Worm (Caenorhabditis elegans): ENCODE results near the gene ZC190.4.

Gene ZC190.4

ce11 chrV:8671568-8672123 lies 5.8 kb downstream of the ZC190.4 start:
- no peak for TF ChIP-seq Y53F4B.3 (GFP tag; IDR thresholded peaks at IDR 0.05)
- TF ChIP-seq nfyb-1 (GFP tag; IDR thresholded peaks at IDR 0.05): no peak
- no peak for TF ChIP-seq F39B2.1 (GFP tag; IDR thresholded peaks at IDR 0.05)
- TF ChIP-seq ccch-3 (GFP tag; optimal IDR thresholded peaks at IDR 0.05): no peak
- TF ChIP-seq madf-3 (GFP tag; IDR thresholded peaks at IDR 0.05): no peak
- TF ChIP-seq snpc-1.3 (tag; optimal IDR thresholded peaks at IDR 0.05; ENCODE audit: insufficient read depth): no peak
- TF ChIP-seq pbrm-1 (GFP tag; IDR thresholded peaks at IDR 0.05): no peak
- TF ChIP-seq K11D2.4 (GFP tag; IDR thresholded peaks at IDR 0.05): no peak

ce11 chrV:8673498-8673897 lies 7.6 kb downstream of the ZC190.4 start, which contains the start of gene ZC190.5:
Gene ZC190.5 (minus strand): TSS chrV:8673598.
- TF ChIP-seq snpc-1.3 (tag; optimal IDR thresholded peaks at IDR 0.05; ENCODE audit: insufficient read depth) (no peak), K12H6.12 (tag; optimal IDR thresholded peaks at IDR 0.05) (no peak), fkh-3 (tag; optimal IDR thresholded peaks at IDR 0.05) (no peak)

- TF ChIP-seq atf-7 (tag; optimal IDR thresholded peaks at IDR 0.05) (no peak), ztf-6 (GFP tag; IDR thresholded peaks at IDR 0.05) (no peak), hlh-12 (tag; optimal IDR thresholded peaks at IDR 0.05) (no peak), mel-28 (tag; optimal IDR thresholded peaks at IDR 0.05; ENCODE audit: borderline replicate concordance) (no peak), Y53G8AR.9 (GFP tag; conservative IDR thresholded peaks at IDR 0.05) (no peak), unc-62 (GFP tag; optimal IDR thresholded peaks at IDR 0.05) (no peak), F49E8.2 (tag; optimal IDR thresholded peaks at IDR 0.05; ENCODE audit: insufficient read depth) (no peak), cebp-2 (GFP tag; IDR thresholded peaks at IDR 0.05) (no peak), let-607 (tag; optimal IDR thresholded peaks at IDR 0.05) (no peak), aptf-3 (GFP tag; IDR thresholded peaks at IDR 0.05) (no peak), lsl-1 (GFP tag; optimal IDR thresholded peaks at IDR 0.05) (no peak)
Observed at ce11 chrV:8677193-8677592, 11.3 kb downstream of the ZC190.4 start, which contains the start of gene ZC190.6. Gene ZC190.6 (minus strand): TSS chrV:8677293.

- TF ChIP-seq let-607 (tag; optimal IDR thresholded peaks at IDR 0.05): no peak
- TF ChIP-seq gei-17 (GFP tag; optimal IDR thresholded peaks at IDR 0.05): no peak
- no peak for TF ChIP-seq lir-1 (GFP tag; conservative IDR thresholded peaks at IDR 0.05)
- TF ChIP-seq Y79H2A.3 (GFP tag; conservative IDR thresholded peaks at IDR 0.05): no peak
- no peak for TF ChIP-seq nhr-120 (GFP tag; IDR thresholded peaks at IDR 0.05)
- no peak for TF ChIP-seq T26A5.8 (tag; optimal IDR thresholded peaks at IDR 0.05)
Observed at ce11 chrV:8681050-8681449, 15.2 kb downstream of the ZC190.4 start, which contains the start of gene ZC190.2. Gene ZC190.2 (plus strand): TSS chrV:8681350.

- TF ChIP-seq nhr-80 (tag; optimal IDR thresholded peaks at IDR 0.05): peak; percentile 44
- no peak for TF ChIP-seq dpff-1 (tag; optimal IDR thresholded peaks at IDR 0.05)
Observed at ce11 chrV:8682719-8683118, 16.9 kb downstream of the ZC190.4 start, which contains the start of gene cln-3.3. Gene cln-3.3 (plus strand): TSS chrV:8683052.

- no peak for TF ChIP-seq F52B5.7 (tag; optimal IDR thresholded peaks at IDR 0.05)
- no peak for TF ChIP-seq dox-1 (GFP tag; IDR thresholded peaks at IDR 0.05)
- no peak for TF ChIP-seq aptf-2 (GFP tag; conservative IDR thresholded peaks at IDR 0.05)
- no peak for TF ChIP-seq T26A5.8 (tag; optimal IDR thresholded peaks at IDR 0.05)
- no peak for TF ChIP-seq him-1 (tag; optimal IDR thresholded peaks at IDR 0.05)
- no peak for TF ChIP-seq let-607 (tag; optimal IDR thresholded peaks at IDR 0.05)
- no peak for TF ChIP-seq fkh-3 (tag; optimal IDR thresholded peaks at IDR 0.05)
- no peak for TF ChIP-seq nhr-80 (tag; optimal IDR thresholded peaks at IDR 0.05)
- no peak for TF ChIP-seq attf-5 (GFP tag; optimal IDR thresholded peaks at IDR 0.05)
- no peak for TF ChIP-seq egrh-3 (GFP tag; IDR thresholded peaks at IDR 0.05)
- no peak for TF ChIP-seq ztf-18 (tag; optimal IDR thresholded peaks at IDR 0.05)
- no peak for TF ChIP-seq sdz-38 (tag; optimal IDR thresholded peaks at IDR 0.05)
- no peak for TF ChIP-seq F23B12.7 (tag; optimal IDR thresholded peaks at IDR 0.05; ENCODE audit: insufficient read depth)
- no peak for TF ChIP-seq gei-17 (GFP tag; optimal IDR thresholded peaks at IDR 0.05)
- TF ChIP-seq efl-1 (GFP tag; optimal IDR thresholded peaks at IDR 0.05): no peak
- no peak for TF ChIP-seq attf-6 (GFP tag; IDR thresholded peaks at IDR 0.05)
- TF ChIP-seq lsl-1 (GFP tag; optimal IDR thresholded peaks at IDR 0.05): no peak
Observed at ce11 chrV:8683787-8684186, 17.9 kb downstream of the ZC190.4 start.

Measured in whole organism, young adult.